Worm (Caenorhabditis elegans) whole organism, L3 larva: Measurements from ENCODE around the gene F27E5.9.

ENCODE experiments used
- R02D3.7 ChIP-seq: fragments of 150-350 bp; optimal IDR thresholded peaks from 2 replicates; lab custom pipeline; 2014; ENCODE audit warnings: missing biosample characterization, missing genetic modification characterization
- lsy-12 ChIP-seq: sonication (generic microtip); optimal IDR thresholded peaks from 2 replicates; lab custom pipeline; 2016; ENCODE audit warnings: mild to moderate bottlenecking, missing genetic modification characterization, missing compliant biosample characterization
- nhr-23 ChIP-seq: fragments of 150-350 bp; optimal IDR thresholded peaks from 2 replicates; lab custom pipeline; 2014; ENCODE audit warnings: missing biosample characterization, missing genetic modification reagents, missing genetic modification characterization
- nhr-28 ChIP-seq: fragments of 150-350 bp; optimal IDR thresholded peaks from 2 replicates; lab custom pipeline; 2014; ENCODE audit warnings: missing biosample characterization, missing genetic modification characterization
- nhr-76 ChIP-seq: fragments of 150-350 bp; sonication (generic microtip); optimal IDR thresholded peaks from 5 replicates; lab custom pipeline; 2014; ENCODE audit warnings: missing biosample characterization, missing genetic modification characterization
- nhr-77 ChIP-seq: fragments of 150-350 bp; optimal IDR thresholded peaks from 2 replicates; lab custom pipeline; 2014; ENCODE audit warnings: missing biosample characterization, missing genetic modification characterization
- pha-4 ChIP-seq: fragments of 150-350 bp; optimal IDR thresholded peaks from 2 replicates; lab custom pipeline; 2014; ENCODE audit warnings: missing biosample characterization, missing genetic modification reagents, missing genetic modification characterization

DNA sequence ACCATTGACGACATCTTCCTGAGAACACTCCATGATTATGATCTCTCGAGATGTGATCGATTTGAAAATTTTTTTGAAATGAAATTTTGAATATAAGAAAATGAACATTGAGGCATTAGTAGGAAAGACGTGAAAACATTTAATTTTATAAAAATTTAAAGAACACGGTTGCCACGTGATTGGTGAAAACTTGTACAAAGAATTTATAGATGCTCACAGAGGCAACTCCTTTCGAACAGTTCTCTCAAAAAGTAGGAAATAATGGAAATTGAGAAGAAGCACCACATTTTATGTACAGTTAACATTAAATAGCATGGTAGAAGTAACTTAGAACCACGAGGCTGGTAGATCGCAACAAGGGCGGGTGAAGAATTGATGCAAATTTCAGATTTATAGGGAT is 27.9 kb upstream of the F27E5.9 start, which contains the start of gene ZK945.6:
- TF ChIP-seq lsy-12 (tag; lab: Kevin White, UChicago) (no peak), pha-4 (tag; lab: Kevin White, UChicago) (no peak), nhr-28 (tag; lab: Kevin White, UChicago) (no peak), R02D3.7 (no peak), nhr-76 (tag; lab: Kevin White, UChicago) (no peak), nhr-23 (tag; lab: Kevin White, UChicago) (no peak), nhr-77 (tag; lab: Kevin White, UChicago) (no peak)
